Worm (Caenorhabditis elegans) whole organism, young adult: ENCODE results near the gene C56E6.4.
A peak's percentile ranks its signal among the peaks of the same experiment; 100 is the strongest.

Experiments
- F10E7.11 ChIP-seq: sonication (generic microtip); optimal IDR thresholded peaks from 2 replicates; lab custom pipeline; 2017; ENCODE audit warnings: mild to moderate bottlenecking, missing genetic modification characterization, moderate library complexity, missing compliant biosample characterization
- F22D6.2 ChIP-seq: sonication (generic microtip); optimal IDR thresholded peaks from 2 replicates; lab custom pipeline; 2016; ENCODE audit warnings: mild to moderate bottlenecking, missing genetic modification characterization, missing compliant biosample characterization
- F33H1.4 ChIP-seq: fragments of 200-800 bp; sonication (Bioruptor generic); IDR thresholded peaks from 2 replicates; pipeline ENCODE4 v1.3.6; 2022; ENCODE audit warnings: missing genetic modification reagents, missing genetic modification characterization, missing compliant biosample characterization
- F39B2.1 ChIP-seq: fragments of 200-800 bp; sonication (Bioruptor generic); IDR thresholded peaks from 2 replicates; pipeline ENCODE4 v1.3.6; 2022; ENCODE audit warnings: missing genetic modification reagents, missing genetic modification characterization, missing compliant biosample characterization
- F52B5.7 ChIP-seq: sonication (generic microtip); optimal IDR thresholded peaks from 2 replicates; lab custom pipeline; 2016; ENCODE audit warnings: mild to moderate bottlenecking, missing genetic modification characterization, missing compliant biosample characterization
- F57C9.4 ChIP-seq: sonication (generic microtip); optimal IDR thresholded peaks from 2 replicates; lab custom pipeline; 2017; ENCODE audit warnings: mild to moderate bottlenecking, missing genetic modification characterization, missing compliant biosample characterization
- T07F8.4 ChIP-seq: sonication (generic microtip); optimal IDR thresholded peaks from 2 replicates; lab custom pipeline; 2016; ENCODE audit warnings: mild to moderate bottlenecking, missing genetic modification characterization, moderate library complexity, missing compliant biosample characterization
- Y79H2A.3 ChIP-seq: fragments of 200-800 bp; sonication (Bioruptor generic); conservative IDR thresholded peaks from 2 replicates; pipeline ENCODE4 v1.3.6; 2022; ENCODE audit warnings: missing genetic modification reagents, missing genetic modification characterization, missing compliant biosample characterization
- ZK185.1 ChIP-seq: sonication (generic microtip); optimal IDR thresholded peaks from 2 replicates; lab custom pipeline; 2016; ENCODE audit warnings: mild to moderate bottlenecking, missing genetic modification characterization, missing compliant biosample characterization; ENCODE audit not compliant: poor library complexity, severe bottlenecking
- aptf-2 ChIP-seq: fragments of 200-800 bp; sonication (Bioruptor generic); conservative IDR thresholded peaks from 2 replicates; pipeline ENCODE4 v1.3.6; 2022; ENCODE audit warnings: missing genetic modification reagents, missing genetic modification characterization, missing compliant biosample characterization
- attf-3 ChIP-seq: fragments of 200-800 bp; sonication (Bioruptor generic); conservative IDR thresholded peaks from 2 replicates; pipeline ENCODE4 v1.3.6; 2022; ENCODE audit warnings: missing genetic modification reagents, missing genetic modification characterization, missing compliant biosample characterization
- attf-5 ChIP-seq: fragments of 200-800 bp; sonication (Bioruptor generic); optimal IDR thresholded peaks from 2 replicates; lab custom pipeline; 2018; ENCODE audit warnings: mild to moderate bottlenecking, missing genetic modification characterization, missing compliant biosample characterization
- attf-6 ChIP-seq: fragments of 200-800 bp; sonication (Bioruptor generic); IDR thresholded peaks from 2 replicates; pipeline ENCODE4 v1.3.6; 2022; ENCODE audit warnings: missing genetic modification reagents, missing genetic modification characterization, missing compliant biosample characterization
- bed-1 ChIP-seq: fragments of 200-800 bp; sonication (Bioruptor generic); IDR thresholded peaks from 2 replicates; pipeline ENCODE4 v1.3.6; 2022; ENCODE audit warnings: missing genetic modification reagents, missing genetic modification characterization, missing compliant biosample characterization
- bed-2 ChIP-seq: fragments of 200-800 bp; sonication (Bioruptor generic); IDR thresholded peaks from 2 replicates; pipeline ENCODE4 v1.3.6; 2022; ENCODE audit warnings: missing genetic modification reagents, missing genetic modification characterization, missing compliant biosample characterization
- ccch-3 ChIP-seq: fragments of 200-800 bp; sonication (Bioruptor generic); optimal IDR thresholded peaks from 2 replicates; lab custom pipeline; 2018; ENCODE audit warnings: mild to moderate bottlenecking, missing genetic modification characterization, missing compliant biosample characterization
- cebp-1 ChIP-seq, 2 experiments: fragments of 200-800 bp in 1 of 2; sonication (Bioruptor generic) in 1 of 2; sonication (generic microtip) in 1 of 2; IDR thresholded peaks in 1 of 2; optimal IDR thresholded peaks in 1 of 2; 2 replicates each; pipeline versions ENCODE4 v1.3.6 to Lab custom; 2017 to 2022; ENCODE audit warnings: missing compliant biosample characterization in 2 of 2, missing genetic modification characterization in 2 of 2, mild to moderate bottlenecking in 1 of 2, missing genetic modification reagents in 1 of 2, moderate library complexity in 1 of 2
- ceh-40 ChIP-seq: fragments of 200-800 bp; sonication (Bioruptor generic); IDR thresholded peaks from 2 replicates; pipeline ENCODE4 v1.3.6; 2022; ENCODE audit warnings: missing genetic modification characterization, missing compliant biosample characterization
- ceh-91 ChIP-seq: fragments of 200-800 bp; sonication (Bioruptor generic); IDR thresholded peaks from 2 replicates; pipeline ENCODE4 v1.3.6; 2022; ENCODE audit warnings: missing genetic modification reagents, missing genetic modification characterization, missing compliant biosample characterization
- dpl-1 ChIP-seq: fragments of 150-350 bp; optimal IDR thresholded peaks from 2 replicates; lab custom pipeline; 2014; ENCODE audit warnings: missing biosample characterization, missing genetic modification reagents, missing genetic modification characterization
- egl-18 ChIP-seq: fragments of 200-800 bp; sonication (Bioruptor generic); IDR thresholded peaks from 2 replicates; pipeline ENCODE4 v1.3.6; 2022; ENCODE audit warnings: missing genetic modification reagents, missing genetic modification characterization, missing compliant biosample characterization
- hmg-1.2 ChIP-seq: fragments of 200-800 bp; sonication (Bioruptor generic); IDR thresholded peaks from 2 replicates; pipeline ENCODE4 v1.3.6; 2022; ENCODE audit warnings: missing genetic modification reagents, missing genetic modification characterization, missing compliant biosample characterization
- lag-1 ChIP-seq: fragments of 200-800 bp; sonication (Bioruptor generic); IDR thresholded peaks from 2 replicates; pipeline ENCODE4 v1.3.6; 2022; ENCODE audit warnings: missing genetic modification reagents, missing genetic modification characterization, missing compliant biosample characterization
- let-526 ChIP-seq: fragments of 200-800 bp; sonication (Bioruptor generic); IDR thresholded peaks from 2 replicates; pipeline ENCODE4 v1.3.6; 2022; ENCODE audit warnings: missing genetic modification reagents, missing genetic modification characterization, missing compliant biosample characterization
- let-607 ChIP-seq, 2 experiments: fragments of 200-800 bp in 1 of 2; sonication (Bioruptor generic) in 1 of 2; sonication (generic microtip) in 1 of 2; optimal IDR thresholded peaks; 2 replicates each; lab custom pipeline; 2016 to 2018; ENCODE audit warnings: mild to moderate bottlenecking in 2 of 2, missing compliant biosample characterization in 2 of 2, missing genetic modification characterization in 2 of 2, moderate library complexity in 2 of 2, missing genotype in 1 of 2
- lin-35 ChIP-seq, 3 experiments: fragments of 150-350 bp in 2 of 3; sonication (generic microtip) in 1 of 3; optimal IDR thresholded peaks; 2 replicates each; lab custom pipeline; 2014 to 2018; ENCODE audit warnings: missing biosample characterization in 3 of 3, missing genetic modification characterization in 3 of 3, missing genetic modification reagents in 3 of 3
- lsl-1 ChIP-seq: fragments of 200-800 bp; sonication (Bioruptor generic); optimal IDR thresholded peaks from 2 replicates; lab custom pipeline; 2018; ENCODE audit warnings: mild to moderate bottlenecking, missing genetic modification characterization, moderate library complexity, missing compliant biosample characterization
- mcd-1 ChIP-seq: fragments of 200-800 bp; sonication (Bioruptor generic); IDR thresholded peaks from 2 replicates; pipeline ENCODE4 v1.3.6; 2022; ENCODE audit warnings: missing genetic modification reagents, missing genetic modification characterization, missing compliant biosample characterization
- nfya-1 ChIP-seq: sonication (generic microtip); optimal IDR thresholded peaks from 2 replicates; lab custom pipeline; 2017; ENCODE audit warnings: antibody characterized with exemption, missing compliant biosample characterization, missing genetic modification characterization, borderline replicate concordance; ENCODE audit not compliant: insufficient read depth
- nfya-2 ChIP-seq: fragments of 200-800 bp; sonication (Bioruptor generic); IDR thresholded peaks from 2 replicates; pipeline ENCODE4 v1.3.6; 2022; ENCODE audit warnings: missing genetic modification reagents, missing genetic modification characterization, missing compliant biosample characterization
- nfyb-1 ChIP-seq: fragments of 200-800 bp; sonication (Bioruptor generic); IDR thresholded peaks from 2 replicates; pipeline ENCODE4 v1.3.6; 2022; ENCODE audit warnings: missing genetic modification reagents, missing genetic modification characterization, missing compliant biosample characterization
- nhr-80 ChIP-seq: sonication (generic microtip); optimal IDR thresholded peaks from 2 replicates; lab custom pipeline; 2016; ENCODE audit warnings: missing genetic modification characterization, missing compliant biosample characterization
- nhr-90 ChIP-seq: sonication (generic microtip); optimal IDR thresholded peaks from 2 replicates; lab custom pipeline; 2016; ENCODE audit warnings: missing genotype, mild to moderate bottlenecking, missing genetic modification characterization, missing compliant biosample characterization
- pha-4 ChIP-seq: fragments of 150-350 bp; sonication (generic microtip); optimal IDR thresholded peaks from 2 replicates; lab custom pipeline; 2014; ENCODE audit warnings: missing biosample characterization, missing genetic modification reagents, missing genetic modification characterization
- repo-1 ChIP-seq: sonication (generic microtip); optimal IDR thresholded peaks from 2 replicates; lab custom pipeline; 2017; ENCODE audit warnings: mild to moderate bottlenecking, missing genetic modification characterization, missing compliant biosample characterization
- sdz-38 ChIP-seq: sonication (generic microtip); optimal IDR thresholded peaks from 2 replicates; lab custom pipeline; 2016; ENCODE audit warnings: missing genotype, missing genetic modification characterization, missing compliant biosample characterization
- sea-2 ChIP-seq: fragments of 200-800 bp; sonication (Bioruptor generic); IDR thresholded peaks from 2 replicates; pipeline ENCODE4 v1.3.6; 2022; ENCODE audit warnings: missing genetic modification characterization, missing compliant biosample characterization
- snpc-4 ChIP-seq, 5 experiments: fragments of 150-350 bp in 1 of 5; sonication (generic microtip) in 4 of 5; optimal IDR thresholded peaks; 2 replicates each; lab custom pipeline; 2014 to 2018; ENCODE audit warnings: missing genetic modification characterization in 5 of 5, missing biosample characterization in 3 of 5, antibody characterized with exemption in 2 of 5, mild to moderate bottlenecking in 2 of 5, missing compliant biosample characterization in 2 of 5, missing genotype in 2 of 5, moderate library complexity in 2 of 5, missing genetic modification reagents in 1 of 5
- sptf-2 ChIP-seq: fragments of 200-800 bp; sonication (Bioruptor generic); optimal IDR thresholded peaks from 2 replicates; lab custom pipeline; 2018; ENCODE audit warnings: mild to moderate bottlenecking, missing genetic modification characterization, missing compliant biosample characterization
- tbp1 ChIP-seq: fragments of 200-800 bp; sonication (Bioruptor generic); optimal IDR thresholded peaks from 2 replicates; lab custom pipeline; 2018; ENCODE audit warnings: mild to moderate bottlenecking, missing genetic modification characterization, missing compliant biosample characterization
- unc-130 ChIP-seq: sonication (generic microtip); optimal IDR thresholded peaks from 2 replicates; lab custom pipeline; 2016; ENCODE audit warnings: missing genetic modification reagents, missing genetic modification characterization, missing compliant biosample characterization
- zfh-2 ChIP-seq: fragments of 200-800 bp; sonication (Bioruptor generic); conservative IDR thresholded peaks from 2 replicates; pipeline ENCODE4 v1.3.6; 2022; ENCODE audit warnings: missing genetic modification reagents, missing genetic modification characterization, missing compliant biosample characterization
- zim-3 ChIP-seq: sonication (generic microtip); optimal IDR thresholded peaks from 2 replicates; lab custom pipeline; 2017; ENCODE audit warnings: mild to moderate bottlenecking, missing genetic modification characterization, moderate library complexity, missing compliant biosample characterization
- ztf-25 ChIP-seq: fragments of 200-800 bp; sonication (Bioruptor generic); IDR thresholded peaks from 2 replicates; pipeline ENCODE4 v1.3.6; 2022; ENCODE audit warnings: missing genetic modification reagents, missing genetic modification characterization, missing compliant biosample characterization
- ztf-28 ChIP-seq: fragments of 200-800 bp; sonication (Bioruptor generic); IDR thresholded peaks from 2 replicates; pipeline ENCODE4 v1.3.6; 2022; ENCODE audit warnings: missing genetic modification reagents, missing genetic modification characterization, missing compliant biosample characterization

Gene C56E6.4

ce11 chrII:6565077-6565476, 36.5 kb upstream of the C56E6.4 start, which contains the start of gene mpz-3 (continued):
- TF ChIP-seq ZK185.1 (tag; lab: Kevin White, UChicago) (peak; percentile 17), Y79H2A.3 (GFP tag; lab: Robert Waterston, UW) (peak; percentile 41; the same call in 1 of the 2 replicates), nhr-90 (tag; lab: Kevin White, UChicago) (peak; percentile 31), mcd-1 (GFP tag; lab: Robert Waterston, UW) (no peak), F22D6.2 (tag; lab: Kevin White, UChicago) (no peak), ztf-28 (no peak), F10E7.11 (tag; lab: Kevin White, UChicago) (no peak), nfya-1 (tag; lab: Kevin White, UChicago) (no peak), zfh-2 (GFP tag; lab: Robert Waterston, UW) (no peak), pha-4 (tag; lab: Kevin White, UChicago) (no peak), aptf-2 (GFP tag; lab: Robert Waterston, UW) (peak; percentile 58; the same call in 1 of the 2 replicates), F52B5.7 (no peak), F33H1.4 (no peak; the same call in 1 of the 2 replicates), F39B2.1 (GFP tag; lab: Robert Waterston, UW) (no peak), F57C9.4 (tag; lab: Kevin White, UChicago) (no peak), lag-1 (GFP tag; lab: Robert Waterston, UW) (no peak), bed-2 (GFP tag; lab: Robert Waterston, UW) (no peak), ceh-40 (no peak), sdz-38 (tag; lab: Kevin White, UChicago) (no peak), egl-18 (GFP tag; lab: Robert Waterston, UW) (no peak), bed-1 (GFP tag; lab: Robert Waterston, UW) (no peak), ztf-25 (GFP tag; lab: Robert Waterston, UW) (no peak), let-526 (no peak; the same call in 1 of the 2 replicates), zim-3 (tag; lab: Kevin White, UChicago) (no peak), T07F8.4 (tag; lab: Kevin White, UChicago) (peak; percentile 10), let-607 (tag; optimal IDR thresholded peaks at IDR 0.05; lab: Kevin White, UChicago) (no peak), repo-1 (no peak), attf-3 (GFP tag; lab: Robert Waterston, UW) (no peak; the same call in 1 of the 2 replicates), sea-2 (no peak), tbp1 (GFP tag; lab: Kevin White, UChicago) (peak; percentile 96)

ce11 chrII:6563238-6563637, 34.7 kb upstream of the C56E6.4 start:
- TF ChIP-seq repo-1 (no peak), mcd-1 (GFP tag; lab: Robert Waterston, UW) (0 out of 2 replicates have a peak, but pooled peaks have one; percentile 8), zfh-2 (GFP tag; lab: Robert Waterston, UW) (peak; percentile 49), ZK185.1 (tag; lab: Kevin White, UChicago) (peak; percentile 10), ccch-3 (GFP tag; lab: Kevin White, UChicago) (no peak), dpl-1 (GFP tag; lab: Kevin White, UChicago) (no peak), F57C9.4 (tag; lab: Kevin White, UChicago) (no peak), let-607 (tag; optimal IDR thresholded peaks at IDR 0.05; lab: Kevin White, UChicago) (no peak), attf-5 (GFP tag; lab: Kevin White, UChicago) (peak; percentile 16), nfya-2 (GFP tag; lab: Robert Waterston, UW) (no peak), lin-35 (GFP tag; optimal IDR thresholded peaks at IDR 0.05; lab: Kevin White, UChicago) (peak in 1 of 3 experiments; percentile 18), tbp1 (GFP tag; lab: Kevin White, UChicago) (peak; percentile 11), F52B5.7 (no peak), unc-130 (GFP tag; lab: Kevin White, UChicago) (no peak), snpc-4 (GFP tag; optimal IDR thresholded peaks at IDR 0.05; lab: Kevin White, UChicago) (no peak), snpc-4 (tag; optimal IDR thresholded peaks at IDR 0.05; lab: Kevin White, UChicago) (peak in 1 of 4 experiments; percentile 48), nfyb-1 (GFP tag; lab: Robert Waterston, UW) (0 out of 2 replicates have a peak, but pooled peaks have one; percentile 22), lsl-1 (GFP tag; lab: Kevin White, UChicago) (no peak), cebp-1 (GFP tag; IDR thresholded peaks at IDR 0.05; lab: Robert Waterston, UW) (no peak), cebp-1 (tag; optimal IDR thresholded peaks at IDR 0.05; lab: Kevin White, UChicago) (peak; percentile 46), ceh-91 (GFP tag; lab: Robert Waterston, UW) (no peak), sptf-2 (no peak), attf-6 (GFP tag; lab: Robert Waterston, UW) (no peak), T07F8.4 (tag; lab: Kevin White, UChicago) (no peak), nhr-80 (tag; lab: Kevin White, UChicago) (peak; percentile 44), hmg-1.2 (peak; percentile 87)
